Worm (Caenorhabditis elegans): ENCODE data around the gene F57E7.4.

- no peak for TF ChIP-seq fkh-2 (tag; optimal IDR thresholded peaks at IDR 0.05)
- no peak for TF ChIP-seq fkh-10 (GFP tag; optimal IDR thresholded peaks at IDR 0.05)
- TF ChIP-seq zag-1 (tag; optimal IDR thresholded peaks at IDR 0.05), result no peak
- no peak for TF ChIP-seq egl-27 (tag; optimal IDR thresholded peaks at IDR 0.05)
- no peak for TF ChIP-seq mdl-1 (tag; optimal IDR thresholded peaks at IDR 0.05)
- TF ChIP-seq tbx-2 (tag; optimal IDR thresholded peaks at IDR 0.05), result no peak
- no peak for TF ChIP-seq nhr-23 (tag; optimal IDR thresholded peaks at IDR 0.05)
- no peak for TF ChIP-seq snpc-4 (tag; optimal IDR thresholded peaks at IDR 0.05)
- TF ChIP-seq fos-1 (tag; optimal IDR thresholded peaks at IDR 0.05), result no peak
These were observed 9.9 kb downstream of the F57E7.4 start, which contains the start of gene srh-138 for ce11 chrV:16470916-16471315.

Data from whole organism, L3 larva.